Worm (Caenorhabditis elegans) whole organism, young adult: ENCODE data around the gene F17E9.2.
A peak's percentile ranks its signal among the peaks of the same experiment; 100 is the strongest.

Experiments used
- B0019.2 ChIP-seq: fragments of 200-800 bp; sonication (Bioruptor generic); conservative IDR thresholded peaks from 2 replicates; pipeline ENCODE4 v1.3.6; 2022; ENCODE audit warnings: missing genetic modification reagents, missing genetic modification characterization, missing compliant biosample characterization
- B0035.1 ChIP-seq: sonication (generic microtip); optimal IDR thresholded peaks from 2 replicates; lab custom pipeline; 2016; ENCODE audit warnings: missing genetic modification characterization, mild to moderate bottlenecking, missing compliant biosample characterization, missing genotype, missing genetic modification reagents
- D2030.7 ChIP-seq: fragments of 200-800 bp; sonication (Bioruptor generic); IDR thresholded peaks from 2 replicates; pipeline ENCODE4 v1.3.6; 2022; ENCODE audit warnings: missing genetic modification reagents, missing genetic modification characterization, missing compliant biosample characterization
- F23B12.7 ChIP-seq: sonication (generic microtip); optimal IDR thresholded peaks from 2 replicates; lab custom pipeline; 2017; ENCODE audit warnings: missing genetic modification characterization, mild to moderate bottlenecking, missing compliant biosample characterization, antibody characterized with exemption, moderate library complexity; ENCODE audit not compliant: insufficient read depth
- Y53F4B.3 ChIP-seq: fragments of 200-800 bp; sonication (Bioruptor generic); IDR thresholded peaks from 2 replicates; pipeline ENCODE4 v1.3.6; 2022; ENCODE audit warnings: missing genetic modification reagents, missing genetic modification characterization, missing compliant biosample characterization
- Y56A3A.18 ChIP-seq: fragments of 200-800 bp; sonication (Bioruptor generic); IDR thresholded peaks from 2 replicates; pipeline ENCODE4 v1.3.6; 2022; ENCODE audit warnings: missing genetic modification reagents, missing genetic modification characterization, missing compliant biosample characterization
- Y79H2A.3 ChIP-seq: fragments of 200-800 bp; sonication (Bioruptor generic); conservative IDR thresholded peaks from 2 replicates; pipeline ENCODE4 v1.3.6; 2022; ENCODE audit warnings: missing genetic modification reagents, missing genetic modification characterization, missing compliant biosample characterization
- Y95B8A.8 ChIP-seq: fragments of 200-800 bp; sonication (Bioruptor generic); IDR thresholded peaks from 2 replicates; pipeline ENCODE4 v1.3.6; 2022; ENCODE audit warnings: missing genetic modification reagents, missing genetic modification characterization, missing compliant biosample characterization
- aptf-3 ChIP-seq: fragments of 200-800 bp; sonication (Bioruptor generic); IDR thresholded peaks from 2 replicates; pipeline ENCODE4 v1.3.6; 2022; ENCODE audit warnings: missing genetic modification characterization, missing compliant biosample characterization
- attf-5 ChIP-seq: fragments of 200-800 bp; sonication (Bioruptor generic); optimal IDR thresholded peaks from 2 replicates; lab custom pipeline; 2018; ENCODE audit warnings: mild to moderate bottlenecking, missing genetic modification characterization, missing compliant biosample characterization
- attf-6 ChIP-seq: fragments of 200-800 bp; sonication (Bioruptor generic); IDR thresholded peaks from 2 replicates; pipeline ENCODE4 v1.3.6; 2022; ENCODE audit warnings: missing genetic modification reagents, missing genetic modification characterization, missing compliant biosample characterization
- ccch-3 ChIP-seq: fragments of 200-800 bp; sonication (Bioruptor generic); optimal IDR thresholded peaks from 2 replicates; lab custom pipeline; 2018; ENCODE audit warnings: mild to moderate bottlenecking, missing genetic modification characterization, missing compliant biosample characterization
- cebp-1 ChIP-seq, 2 experiments: fragments of 200-800 bp in 1 of 2; sonication (Bioruptor generic) in 1 of 2; sonication (generic microtip) in 1 of 2; IDR thresholded peaks in 1 of 2; optimal IDR thresholded peaks in 1 of 2; 2 replicates each; pipeline versions ENCODE4 v1.3.6 to Lab custom; 2017 to 2022; ENCODE audit warnings: missing compliant biosample characterization in 2 of 2, missing genetic modification characterization in 2 of 2, mild to moderate bottlenecking in 1 of 2, missing genetic modification reagents in 1 of 2, moderate library complexity in 1 of 2
- ceh-100 ChIP-seq: fragments of 200-800 bp; sonication (Bioruptor generic); IDR thresholded peaks from 2 replicates; pipeline ENCODE4 v1.3.6; 2022; ENCODE audit warnings: missing genetic modification reagents, missing genetic modification characterization, missing compliant biosample characterization
- ceh-27 ChIP-seq: fragments of 200-800 bp; sonication (Bioruptor generic); optimal IDR thresholded peaks from 2 replicates; lab custom pipeline; 2018; ENCODE audit warnings: mild to moderate bottlenecking, missing genetic modification characterization, moderate library complexity, missing compliant biosample characterization
- ceh-40 ChIP-seq: fragments of 200-800 bp; sonication (Bioruptor generic); IDR thresholded peaks from 2 replicates; pipeline ENCODE4 v1.3.6; 2022; ENCODE audit warnings: missing genetic modification characterization, missing compliant biosample characterization
- ceh-91 ChIP-seq: fragments of 200-800 bp; sonication (Bioruptor generic); IDR thresholded peaks from 2 replicates; pipeline ENCODE4 v1.3.6; 2022; ENCODE audit warnings: missing genetic modification reagents, missing genetic modification characterization, missing compliant biosample characterization
- dpff-1 ChIP-seq: sonication (generic microtip); optimal IDR thresholded peaks from 2 replicates; lab custom pipeline; 2017; ENCODE audit warnings: mild to moderate bottlenecking, missing genetic modification characterization, missing compliant biosample characterization
- hlh-26 ChIP-seq: fragments of 200-800 bp; sonication (Bioruptor generic); conservative IDR thresholded peaks from 2 replicates; pipeline ENCODE4 v1.3.6; 2022; ENCODE audit warnings: missing genetic modification reagents, missing genetic modification characterization, missing compliant biosample characterization
- hmg-1.2 ChIP-seq: fragments of 200-800 bp; sonication (Bioruptor generic); IDR thresholded peaks from 2 replicates; pipeline ENCODE4 v1.3.6; 2022; ENCODE audit warnings: missing genetic modification reagents, missing genetic modification characterization, missing compliant biosample characterization
- hmg-20 ChIP-seq: fragments of 200-800 bp; sonication (Bioruptor generic); IDR thresholded peaks from 2 replicates; pipeline ENCODE4 v1.3.6; 2022; ENCODE audit warnings: missing genetic modification reagents, missing genetic modification characterization, missing compliant biosample characterization
- lin-35 ChIP-seq, 3 experiments: fragments of 150-350 bp in 2 of 3; sonication (generic microtip) in 1 of 3; optimal IDR thresholded peaks; 2 replicates each; lab custom pipeline; 2014 to 2018; ENCODE audit warnings: missing biosample characterization in 3 of 3, missing genetic modification characterization in 3 of 3, missing genetic modification reagents in 3 of 3
- lir-1 ChIP-seq: fragments of 200-800 bp; sonication (Bioruptor generic); conservative IDR thresholded peaks from 2 replicates; pipeline ENCODE4 v1.3.6; 2022; ENCODE audit warnings: missing genetic modification reagents, missing genetic modification characterization, missing compliant biosample characterization
- madf-6 ChIP-seq: fragments of 200-800 bp; sonication (Bioruptor generic); IDR thresholded peaks from 2 replicates; pipeline ENCODE4 v1.3.6; 2022; ENCODE audit warnings: missing genetic modification reagents, missing genetic modification characterization, missing compliant biosample characterization
- nfya-1 ChIP-seq: sonication (generic microtip); optimal IDR thresholded peaks from 2 replicates; lab custom pipeline; 2017; ENCODE audit warnings: antibody characterized with exemption, missing compliant biosample characterization, missing genetic modification characterization, borderline replicate concordance; ENCODE audit not compliant: insufficient read depth
- nfyb-1 ChIP-seq: fragments of 200-800 bp; sonication (Bioruptor generic); IDR thresholded peaks from 2 replicates; pipeline ENCODE4 v1.3.6; 2022; ENCODE audit warnings: missing genetic modification reagents, missing genetic modification characterization, missing compliant biosample characterization
- nhr-80 ChIP-seq: sonication (generic microtip); optimal IDR thresholded peaks from 2 replicates; lab custom pipeline; 2016; ENCODE audit warnings: missing genetic modification characterization, missing compliant biosample characterization
- snpc-1.1 ChIP-seq: sonication (generic microtip); optimal IDR thresholded peaks from 2 replicates; lab custom pipeline; 2017; ENCODE audit warnings: missing genetic modification characterization, mild to moderate bottlenecking, missing compliant biosample characterization, antibody characterized with exemption, moderate library complexity, missing genotype, missing genetic modification reagents; ENCODE audit not compliant: insufficient read depth
- snpc-1.3 ChIP-seq: sonication (generic microtip); optimal IDR thresholded peaks from 2 replicates; lab custom pipeline; 2017; ENCODE audit warnings: missing genetic modification characterization, mild to moderate bottlenecking, missing compliant biosample characterization, antibody characterized with exemption, moderate library complexity, missing genotype, missing genetic modification reagents; ENCODE audit not compliant: insufficient read depth
- snpc-3.4 ChIP-seq: sonication (generic microtip); optimal IDR thresholded peaks from 2 replicates; lab custom pipeline; 2017; ENCODE audit warnings: missing genetic modification characterization, mild to moderate bottlenecking, missing compliant biosample characterization, antibody characterized with exemption, moderate library complexity, missing genotype, missing genetic modification reagents
- snpc-4 ChIP-seq, 5 experiments: fragments of 150-350 bp in 1 of 5; sonication (generic microtip) in 4 of 5; optimal IDR thresholded peaks; 2 replicates each; lab custom pipeline; 2014 to 2018; ENCODE audit warnings: missing genetic modification characterization in 5 of 5, missing biosample characterization in 3 of 5, antibody characterized with exemption in 2 of 5, mild to moderate bottlenecking in 2 of 5, missing compliant biosample characterization in 2 of 5, missing genotype in 2 of 5, moderate library complexity in 2 of 5, missing genetic modification reagents in 1 of 5
- zfh-2 ChIP-seq: fragments of 200-800 bp; sonication (Bioruptor generic); conservative IDR thresholded peaks from 2 replicates; pipeline ENCODE4 v1.3.6; 2022; ENCODE audit warnings: missing genetic modification reagents, missing genetic modification characterization, missing compliant biosample characterization
- ztf-25 ChIP-seq: fragments of 200-800 bp; sonication (Bioruptor generic); IDR thresholded peaks from 2 replicates; pipeline ENCODE4 v1.3.6; 2022; ENCODE audit warnings: missing genetic modification reagents, missing genetic modification characterization, missing compliant biosample characterization

The F17E9.2 gene

ce11 chrIV:8358492-8358891 lies 2.8 kb downstream of the F17E9.2 start, which contains the start of gene D2096.13:
TSS of gene D2096.13 (minus strand) at chrIV:8358592.
- TF ChIP-seq dpff-1 (tag; lab: Kevin White, UChicago) (no peak), D2030.7 (no peak), hmg-20 (GFP tag; lab: Robert Waterston, UW) (no peak), snpc-1.1 (no peak), B0019.2 (GFP tag; lab: Robert Waterston, UW) (no peak), nfya-1 (tag; lab: Kevin White, UChicago) (no peak), Y53F4B.3 (GFP tag; lab: Robert Waterston, UW) (no peak), ceh-40 (GFP tag; lab: Robert Waterston, UW) (no peak), ceh-100 (GFP tag; lab: Robert Waterston, UW) (no peak), nfyb-1 (GFP tag; lab: Robert Waterston, UW) (no peak), Y95B8A.8 (GFP tag; lab: Robert Waterston, UW) (no peak), ceh-91 (GFP tag; lab: Robert Waterston, UW) (no peak)

ce11 chrIV:8359716-8360407 lies 4.2 kb downstream of the F17E9.2 start, which contains the start of gene D2096.5:
TSS of gene D2096.5 (minus strand) at chrIV:8359766.
- no peak for TF ChIP-seq ztf-25 (GFP tag; lab: Robert Waterston, UW)
- no peak for TF ChIP-seq lin-35 (GFP tag; optimal IDR thresholded peaks at IDR 0.05; lab: Kevin White, UChicago)
- TF ChIP-seq snpc-4 (GFP tag; optimal IDR thresholded peaks at IDR 0.05; lab: Kevin White, UChicago) = no peak
- no peak for TF ChIP-seq snpc-4 (tag; optimal IDR thresholded peaks at IDR 0.05; lab: Kevin White, UChicago)
- peak; percentile 30 for TF ChIP-seq snpc-1.3 (tag; lab: Kevin White, UChicago)
- TF ChIP-seq ccch-3 (GFP tag; lab: Kevin White, UChicago) = no peak
- TF ChIP-seq hmg-1.2 = peak; percentile 93

- TF ChIP-seq attf-5 (GFP tag; lab: Kevin White, UChicago) (no peak), lir-1 (GFP tag; lab: Robert Waterston, UW) (no peak), Y56A3A.18 (GFP tag; lab: Robert Waterston, UW) (no peak), cebp-1 (GFP tag; IDR thresholded peaks at IDR 0.05; lab: Robert Waterston, UW) (no peak), cebp-1 (tag; optimal IDR thresholded peaks at IDR 0.05; lab: Kevin White, UChicago) (no peak), madf-6 (GFP tag; lab: Robert Waterston, UW) (no peak), ceh-27 (GFP tag; lab: Kevin White, UChicago) (no peak), hlh-26 (GFP tag; lab: Robert Waterston, UW) (no peak), B0035.1 (tag; lab: Kevin White, UChicago) (no peak), attf-6 (GFP tag; lab: Robert Waterston, UW) (no peak), Y79H2A.3 (GFP tag; lab: Robert Waterston, UW) (no peak), F23B12.7 (tag; lab: Kevin White, UChicago) (no peak), zfh-2 (GFP tag; lab: Robert Waterston, UW) (no peak), aptf-3 (GFP tag; lab: Robert Waterston, UW) (no peak), snpc-3.4 (tag; lab: Kevin White, UChicago) (no peak), nhr-80 (tag; lab: Kevin White, UChicago) (no peak)
Measured at ce11 chrIV:8360817-8361216, 5.1 kb downstream of the F17E9.2 start, which contains the start of gene sqv-1. TSS of gene sqv-1 (plus strand) at chrIV:8361117.
